Worm (Caenorhabditis elegans) whole organism, early embryonic: ENCODE data around the gene abf-4.

ENCODE experiments used
- B0310.2 ChIP-seq: sonication (generic microtip); optimal IDR thresholded peaks from 2 replicates; lab custom pipeline; 2016; ENCODE audit warnings: mild to moderate bottlenecking, missing genetic modification characterization, missing compliant biosample characterization
- F13C5.2 ChIP-seq: sonication (generic microtip); optimal IDR thresholded peaks from 2 replicates; lab custom pipeline; 2017; ENCODE audit warnings: mild to moderate bottlenecking, missing genetic modification characterization, inconsistent platforms, missing compliant biosample characterization
- aly-1 ChIP-seq: sonication (generic microtip); optimal IDR thresholded peaks from 2 replicates; lab custom pipeline; 2016; ENCODE audit warnings: missing genetic modification characterization, missing compliant biosample characterization
- ama-1 ChIP-seq: fragments of 150-350 bp; optimal IDR thresholded peaks from 2 replicates; lab custom pipeline; 2014
- ceh-13 ChIP-seq: fragments of 200-800 bp; sonication (Bioruptor generic); optimal IDR thresholded peaks from 2 replicates; lab custom pipeline; 2018; ENCODE audit warnings: mild to moderate bottlenecking, missing genetic modification characterization, missing compliant biosample characterization
- ceh-36 ChIP-seq: sonication (generic microtip); optimal IDR thresholded peaks from 2 replicates; lab custom pipeline; 2016; ENCODE audit warnings: missing genetic modification characterization, inconsistent platforms, missing compliant biosample characterization
- ets-7 ChIP-seq: sonication (generic microtip); optimal IDR thresholded peaks from 2 replicates; lab custom pipeline; 2016; ENCODE audit warnings: missing genotype, missing genetic modification characterization, missing compliant biosample characterization
- flt-1 ChIP-seq: fragments of 200-800 bp; sonication (Bioruptor generic); IDR thresholded peaks from 2 replicates; pipeline ENCODE4 v1.3.6; 2022; ENCODE audit warnings: missing genetic modification characterization, missing compliant biosample characterization
- hmbx-1 ChIP-seq: sonication (generic microtip); optimal IDR thresholded peaks from 2 replicates; lab custom pipeline; 2016; ENCODE audit warnings: mild to moderate bottlenecking, missing genetic modification characterization, missing compliant biosample characterization
- hmg-4 ChIP-seq: fragments of 200-800 bp; sonication (Bioruptor generic); optimal IDR thresholded peaks from 2 replicates; lab custom pipeline; 2018; ENCODE audit warnings: mild to moderate bottlenecking, missing genetic modification characterization, missing compliant biosample characterization
- hnd-1 ChIP-seq: sonication (generic microtip); optimal IDR thresholded peaks from 2 replicates; lab custom pipeline; 2016; ENCODE audit warnings: missing genetic modification characterization, missing compliant biosample characterization
- pes-1 ChIP-seq: fragments of 200-800 bp; sonication (Bioruptor generic); IDR thresholded peaks from 2 replicates; pipeline ENCODE4 v1.3.6; 2022; ENCODE audit warnings: missing genetic modification reagents, missing genetic modification characterization, missing compliant biosample characterization
- scrt-1 ChIP-seq: fragments of 200-800 bp; sonication (Bioruptor generic); IDR thresholded peaks from 2 replicates; pipeline ENCODE4 v1.3.6; 2022; ENCODE audit warnings: missing genetic modification characterization, missing compliant biosample characterization
- sea-1 ChIP-seq: fragments of 200-800 bp; sonication (Bioruptor generic); conservative IDR thresholded peaks from 2 replicates; pipeline ENCODE4 v1.3.6; 2022; ENCODE audit warnings: missing genetic modification characterization, missing compliant biosample characterization
- tbx-11 ChIP-seq: fragments of 200-800 bp; sonication (Bioruptor generic); IDR thresholded peaks from 2 replicates; pipeline ENCODE4 v1.3.6; 2022; ENCODE audit warnings: missing genetic modification characterization, missing compliant biosample characterization
- tbx-37 ChIP-seq: fragments of 200-800 bp; sonication (Bioruptor generic); conservative IDR thresholded peaks from 2 replicates; pipeline ENCODE4 v1.3.6; 2022; ENCODE audit warnings: missing genetic modification reagents, missing genetic modification characterization, missing compliant biosample characterization
- tra-4 ChIP-seq: sonication (generic microtip); optimal IDR thresholded peaks from 2 replicates; lab custom pipeline; 2017; ENCODE audit warnings: missing genetic modification characterization, missing compliant biosample characterization

Gene abf-4

DNA sequence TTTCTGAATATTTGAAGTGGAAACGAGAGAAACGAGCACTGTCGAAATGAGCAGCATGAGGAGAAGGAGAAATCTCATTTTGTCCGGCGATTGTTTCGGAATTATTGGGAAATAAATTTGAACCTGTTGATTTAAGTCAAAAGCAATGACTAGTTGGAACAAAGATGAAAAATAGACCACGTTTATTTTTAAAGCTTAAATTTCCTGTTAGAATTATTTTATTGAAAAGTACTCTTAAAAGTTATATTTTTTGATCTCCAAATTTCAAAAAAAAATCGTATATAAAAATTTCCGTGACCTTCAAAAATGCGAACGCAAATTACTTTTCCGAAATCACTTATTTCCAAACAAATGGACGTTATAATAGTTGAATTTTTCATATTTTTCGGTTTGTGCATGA, 37.5 kb upstream of the abf-4 start, which contains the start of gene F26F2.11:
F26F2.11 (minus strand) TSS at position 101 of the 400 bp plus-strand sequence.
- TF ChIP-seq tbx-37 (GFP tag; lab: Robert Waterston, UW) (no peak), flt-1 (GFP tag; lab: Robert Waterston, UW) (no peak), F13C5.2 (tag; lab: Kevin White, UChicago) (no peak), sea-1 (no peak), ceh-36 (tag; lab: Kevin White, UChicago) (no peak), hmg-4 (GFP tag; lab: Kevin White, UChicago) (no peak), tbx-11 (GFP tag; lab: Robert Waterston, UW) (no peak), aly-1 (tag; lab: Kevin White, UChicago) (no peak), hmbx-1 (tag; lab: Kevin White, UChicago) (no peak), ceh-13 (GFP tag; lab: Kevin White, UChicago) (no peak), hnd-1 (tag; lab: Kevin White, UChicago) (no peak), pes-1 (GFP tag; lab: Robert Waterston, UW) (no peak), tra-4 (tag; lab: Kevin White, UChicago) (no peak), ets-7 (tag; lab: Kevin White, UChicago) (no peak), B0310.2 (tag; lab: Kevin White, UChicago) (no peak), ama-1 (lab: Kevin White, UChicago) (no peak), scrt-1 (GFP tag; lab: Robert Waterston, UW) (no peak)

DNA sequence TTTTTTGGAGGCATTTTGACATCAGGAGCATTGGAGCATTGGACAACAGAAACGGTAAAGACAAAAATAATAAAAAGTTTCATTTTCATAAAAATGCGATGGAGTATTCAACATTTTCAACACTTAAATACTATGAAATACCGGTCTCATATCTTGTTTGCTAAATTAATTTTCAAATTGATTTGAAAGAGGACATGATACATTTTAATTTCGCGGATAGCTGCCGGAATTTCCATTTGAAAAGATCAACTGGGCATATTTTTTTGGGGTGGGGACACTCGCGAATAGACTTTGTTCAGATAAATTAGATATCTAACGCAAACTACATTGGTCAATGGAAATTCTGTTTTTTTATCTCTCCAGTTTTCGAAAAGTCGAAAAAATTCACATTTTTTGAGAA, 36.6 kb upstream of the abf-4 start, which contains the start of gene F26F2.10:
F26F2.10 (minus strand) TSS at position 101 of the 400 bp plus-strand sequence.
- TF ChIP-seq B0310.2 (tag; lab: Kevin White, UChicago) = no peak
- no peak for TF ChIP-seq hmg-4 (GFP tag; lab: Kevin White, UChicago)
- no peak for TF ChIP-seq tra-4 (tag; lab: Kevin White, UChicago)
- no peak for TF ChIP-seq tbx-11 (GFP tag; lab: Robert Waterston, UW)
- no peak for TF ChIP-seq ets-7 (tag; lab: Kevin White, UChicago)
- no peak for TF ChIP-seq aly-1 (tag; lab: Kevin White, UChicago)
- TF ChIP-seq flt-1 (GFP tag; lab: Robert Waterston, UW) = no peak
- TF ChIP-seq hmbx-1 (tag; lab: Kevin White, UChicago) = no peak
- TF ChIP-seq hnd-1 (tag; lab: Kevin White, UChicago) = no peak
- no peak for TF ChIP-seq pes-1 (GFP tag; lab: Robert Waterston, UW)
- no peak for TF ChIP-seq tbx-37 (GFP tag; lab: Robert Waterston, UW)

DNA sequence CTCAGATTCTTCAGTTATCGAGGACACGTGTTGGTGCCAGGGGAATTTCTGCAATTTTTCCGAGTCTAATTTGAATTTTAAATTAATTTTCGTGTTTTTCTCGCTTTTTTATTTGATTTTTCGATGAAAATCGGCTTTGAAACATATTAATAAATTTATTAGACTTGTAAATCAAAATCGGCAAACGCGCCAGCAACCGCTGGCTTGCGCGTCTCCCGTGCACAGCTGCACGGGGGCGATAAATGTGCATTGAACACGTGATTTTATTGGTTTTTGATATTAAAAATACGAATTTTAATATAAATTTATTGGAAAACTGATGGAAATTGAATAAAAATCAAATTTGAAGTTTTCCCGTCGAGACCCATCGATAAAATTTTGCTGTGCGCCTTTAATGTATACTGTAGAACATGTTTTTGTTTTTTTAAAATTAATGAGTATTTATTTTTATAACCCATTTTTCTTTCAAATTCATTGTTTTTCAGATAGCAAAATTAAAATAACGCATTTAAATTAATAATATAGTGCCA, 22.4 kb upstream of the abf-4 start, which contains the start of gene F26F2.7:
F26F2.7 (plus strand) TSS at position 480 of the 530 bp plus-strand sequence.
- no peak for TF ChIP-seq flt-1 (GFP tag; lab: Robert Waterston, UW)
- TF ChIP-seq scrt-1 (GFP tag; lab: Robert Waterston, UW) = no peak
- TF ChIP-seq ceh-36 (tag; lab: Kevin White, UChicago) = no peak
- TF ChIP-seq F13C5.2 (tag; lab: Kevin White, UChicago) = peak; percentile 76
- TF ChIP-seq tbx-11 (GFP tag; lab: Robert Waterston, UW) = 0 out of 2 replicates have a peak, but pooled peaks have one; percentile 18
- TF ChIP-seq ama-1 (lab: Kevin White, UChicago) = no peak
- TF ChIP-seq hmbx-1 (tag; lab: Kevin White, UChicago) = no peak
- no peak for TF ChIP-seq aly-1 (tag; lab: Kevin White, UChicago)
- no peak for TF ChIP-seq ceh-13 (GFP tag; lab: Kevin White, UChicago)
- TF ChIP-seq hmg-4 (GFP tag; lab: Kevin White, UChicago) = peak; percentile 32
- TF ChIP-seq sea-1 = no peak
- TF ChIP-seq ets-7 (tag; lab: Kevin White, UChicago) = no peak
- no peak for TF ChIP-seq B0310.2 (tag; lab: Kevin White, UChicago)
- no peak for TF ChIP-seq hnd-1 (tag; lab: Kevin White, UChicago)
- 0 out of 2 replicates have a peak, but pooled peaks have one; percentile 42 for TF ChIP-seq pes-1 (GFP tag; lab: Robert Waterston, UW)
- TF ChIP-seq tbx-37 (GFP tag; lab: Robert Waterston, UW) = 0 out of 2 replicates have a peak, but pooled peaks have one; percentile 19
- TF ChIP-seq tra-4 (tag; lab: Kevin White, UChicago) = no peak

DNA sequence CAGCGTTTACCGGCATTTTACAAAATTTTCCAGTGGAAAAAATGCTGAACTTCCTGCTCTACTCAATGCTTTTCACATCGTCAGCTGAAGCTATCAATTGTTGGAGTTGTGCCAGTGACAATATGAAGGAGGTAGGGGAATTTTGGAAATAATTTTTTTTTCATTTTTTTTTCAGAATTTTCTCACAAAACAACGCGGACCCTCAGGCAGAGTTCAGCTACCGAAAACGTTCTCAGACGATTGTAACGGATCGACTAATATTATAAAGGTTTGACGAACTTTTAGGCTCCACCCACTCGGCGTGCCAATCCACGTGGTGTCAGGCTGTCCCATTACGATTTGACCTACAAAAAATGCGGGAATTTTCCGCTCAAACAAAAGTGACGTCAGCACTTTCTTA, 21.4 kb upstream of the abf-4 start, which contains the start of gene F26F2.8:
F26F2.8 (plus strand) TSS at position 13 of the 400 bp plus-strand sequence.
- TF ChIP-seq B0310.2 (tag; lab: Kevin White, UChicago) (no peak), ama-1 (lab: Kevin White, UChicago) (no peak), aly-1 (tag; lab: Kevin White, UChicago) (no peak), tbx-11 (GFP tag; lab: Robert Waterston, UW) (no peak), F13C5.2 (tag; lab: Kevin White, UChicago) (no peak), hmg-4 (GFP tag; lab: Kevin White, UChicago) (no peak), pes-1 (GFP tag; lab: Robert Waterston, UW) (no peak), ceh-13 (GFP tag; lab: Kevin White, UChicago) (no peak), hmbx-1 (tag; lab: Kevin White, UChicago) (no peak), sea-1 (no peak), tra-4 (tag; lab: Kevin White, UChicago) (no peak), flt-1 (GFP tag; lab: Robert Waterston, UW) (no peak), scrt-1 (GFP tag; lab: Robert Waterston, UW) (no peak), hnd-1 (tag; lab: Kevin White, UChicago) (no peak), tbx-37 (GFP tag; lab: Robert Waterston, UW) (no peak), ceh-36 (tag; lab: Kevin White, UChicago) (no peak), ets-7 (tag; lab: Kevin White, UChicago) (no peak)

DNA sequence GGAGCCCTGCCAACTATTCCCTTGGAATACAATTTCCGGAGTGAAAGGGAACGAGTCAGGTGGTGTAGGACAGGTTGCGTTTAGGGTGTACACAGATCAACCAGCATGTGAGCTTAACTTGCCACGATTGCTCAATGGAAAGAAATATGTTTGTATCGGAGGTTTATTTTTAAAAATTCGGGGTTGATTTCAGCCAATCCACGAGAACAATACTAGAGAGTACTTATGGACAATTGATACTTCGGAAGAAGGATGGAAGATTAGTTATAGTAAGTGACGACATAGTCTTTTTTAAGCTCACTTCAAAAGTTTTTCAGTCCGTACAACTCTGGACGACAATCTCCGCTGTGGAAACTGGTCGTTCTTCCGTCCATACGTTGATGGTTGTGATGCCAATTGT, 16.7 kb upstream of the abf-4 start:
- no peak for TF ChIP-seq pes-1 (GFP tag; lab: Robert Waterston, UW)
- TF ChIP-seq ceh-13 (GFP tag; lab: Kevin White, UChicago) = no peak
- no peak for TF ChIP-seq aly-1 (tag; lab: Kevin White, UChicago)
- no peak for TF ChIP-seq tbx-11 (GFP tag; lab: Robert Waterston, UW)
- TF ChIP-seq ama-1 (lab: Kevin White, UChicago) = no peak
- no peak for TF ChIP-seq hmbx-1 (tag; lab: Kevin White, UChicago)
- TF ChIP-seq scrt-1 (GFP tag; lab: Robert Waterston, UW) = no peak
- no peak for TF ChIP-seq ets-7 (tag; lab: Kevin White, UChicago)
- TF ChIP-seq hnd-1 (tag; lab: Kevin White, UChicago) = no peak
- TF ChIP-seq hmg-4 (GFP tag; lab: Kevin White, UChicago) = no peak
- TF ChIP-seq tra-4 (tag; lab: Kevin White, UChicago) = no peak
- no peak for TF ChIP-seq sea-1
- no peak for TF ChIP-seq B0310.2 (tag; lab: Kevin White, UChicago)
